Worm (Caenorhabditis elegans) whole organism, L4/young adult: Measurements from ENCODE around the gene fbxa-211.

ENCODE experiments used
- W03F9.2 ChIP-seq: fragments of 150-350 bp; optimal IDR thresholded peaks from 2 replicates; lab custom pipeline; 2014; ENCODE audit warnings: missing biosample characterization, missing genetic modification characterization
- him-1 ChIP-seq: sonication (generic microtip); optimal IDR thresholded peaks from 2 replicates; lab custom pipeline; 2016; ENCODE audit warnings: missing genotype, missing genetic modification reagents, missing genetic modification characterization, missing compliant biosample characterization

DNA sequence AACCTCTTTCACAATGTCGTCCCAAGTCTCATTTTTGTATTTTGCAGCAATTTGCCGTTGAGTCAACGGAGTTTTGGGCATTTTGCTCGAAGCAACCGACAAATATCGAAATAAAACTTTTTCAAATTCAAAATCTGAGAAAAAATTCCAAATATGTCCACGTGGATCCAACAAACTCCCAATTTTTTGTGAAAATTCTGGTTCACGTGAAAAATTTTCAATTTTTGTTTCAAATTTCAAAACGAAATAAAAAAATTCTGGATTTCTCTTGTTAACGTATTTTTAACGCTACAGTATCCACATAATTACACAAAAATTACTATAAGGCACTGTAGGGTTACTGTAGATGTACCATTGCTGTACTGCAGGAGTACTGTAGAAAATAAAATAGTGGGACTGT is 33.9 kb downstream of the fbxa-211 start, which contains the start of gene C14A6.13:
- TF ChIP-seq W03F9.2 = no peak
- no peak for TF ChIP-seq him-1
